Worm (Caenorhabditis elegans): ENCODE measurements around the gene srd-41.
A peak's percentile ranks its signal among the peaks of the same experiment; 100 is the strongest.

- TF ChIP-seq unc-62 (GFP tag; optimal IDR thresholded peaks at IDR 0.05) = no peak
- no peak for TF ChIP-seq mdl-1 (tag; optimal IDR thresholded peaks at IDR 0.05)
- no peak for TF ChIP-seq ztf-11 (tag; optimal IDR thresholded peaks at IDR 0.05)
- no peak for TF ChIP-seq nhr-28 (tag; optimal IDR thresholded peaks at IDR 0.05)
- no peak for TF ChIP-seq nhr-11 (tag; optimal IDR thresholded peaks at IDR 0.05)
- TF ChIP-seq nhr-12 (tag; optimal IDR thresholded peaks at IDR 0.05) = no peak
- TF ChIP-seq elt-3 (tag; optimal IDR thresholded peaks at IDR 0.05) = no peak
- no peak for TF ChIP-seq egl-27 (tag; optimal IDR thresholded peaks at IDR 0.05)
- peak; percentile 14 for TF ChIP-seq pqm-1 (tag; optimal IDR thresholded peaks at IDR 0.05)
- TF ChIP-seq tbx-2 (tag; optimal IDR thresholded peaks at IDR 0.05) = peak; percentile 18
- TF ChIP-seq ceh-82 (tag; optimal IDR thresholded peaks at IDR 0.05) = no peak
- TF ChIP-seq mml-1 (tag; optimal IDR thresholded peaks at IDR 0.05) = no peak
Observed at ce11 chrX:12367498-12367897, 41.0 kb downstream of the srd-41 start.

Measured in whole organism, L3 larva.